Worm (Caenorhabditis elegans) whole organism, L4 larva: Measurements from ENCODE around the gene ZC190.4.

ENCODE experiments used
- F10B5.3 ChIP-seq: sonication (generic microtip); optimal IDR thresholded peaks from 2 replicates; lab custom pipeline; 2016; ENCODE audit warnings: mild to moderate bottlenecking, missing genetic modification characterization, missing compliant biosample characterization
- F26F4.8 ChIP-seq: fragments of 200-800 bp; sonication (Bioruptor generic); conservative IDR thresholded peaks from 2 replicates; pipeline ENCODE4 v1.3.6; 2022; ENCODE audit warnings: missing genetic modification characterization, missing compliant biosample characterization
- F44E2.7 ChIP-seq: fragments of 200-800 bp; sonication (Bioruptor generic); IDR thresholded peaks from 2 replicates; pipeline ENCODE4 v2.1.2; 2022; ENCODE audit warnings: missing genetic modification characterization, missing compliant biosample characterization
- F49E8.2 ChIP-seq: sonication (generic microtip); optimal IDR thresholded peaks from 2 replicates; lab custom pipeline; 2016; ENCODE audit warnings: missing compliant biosample characterization, mild to moderate bottlenecking, missing genetic modification characterization, borderline replicate concordance
- R02D3.7 ChIP-seq: fragments of 150-350 bp; sonication (generic microtip); optimal IDR thresholded peaks from 3 replicates; lab custom pipeline; 2014; ENCODE audit warnings: missing biosample characterization, missing genetic modification characterization
- T20F7.1 ChIP-seq: fragments of 200-800 bp; sonication (Bioruptor generic); optimal IDR thresholded peaks from 2 replicates; lab custom pipeline; 2018; ENCODE audit warnings: mild to moderate bottlenecking, missing genetic modification characterization, missing compliant biosample characterization
- T26A8.4 ChIP-seq: fragments of 200-800 bp; sonication (Bioruptor generic); IDR thresholded peaks from 2 replicates; pipeline ENCODE4 v1.3.6; 2022; ENCODE audit warnings: missing genetic modification characterization, missing compliant biosample characterization
- Y5F2A.4 ChIP-seq: fragments of 200-800 bp; sonication (Bioruptor generic); optimal IDR thresholded peaks from 2 replicates; lab custom pipeline; 2018; ENCODE audit warnings: mild to moderate bottlenecking, missing genetic modification characterization, missing compliant biosample characterization
- ZK337.2 ChIP-seq: fragments of 200-800 bp; sonication (Bioruptor generic); IDR thresholded peaks from 2 replicates; pipeline ENCODE4 v1.3.6; 2022; ENCODE audit warnings: missing genetic modification reagents, missing genetic modification characterization, missing compliant biosample characterization
- ZK546.5 ChIP-seq, 2 experiments: sonication (generic microtip); optimal IDR thresholded peaks; 2 replicates each; lab custom pipeline; 2017; ENCODE audit warnings: missing biosample characterization in 2 of 2, missing genetic modification characterization in 2 of 2
- aha-1 ChIP-seq: fragments of 150-350 bp; peaks from one replicate; lab custom pipeline; 2014; ENCODE audit warnings: missing biosample characterization, missing genetic modification characterization
- ama-1 ChIP-seq: fragments of 150-350 bp; optimal IDR thresholded peaks from 2 replicates; lab custom pipeline; 2014; ENCODE audit warnings: inconsistent platforms, mixed read lengths
- attf-4 ChIP-seq: sonication (generic microtip); optimal IDR thresholded peaks from 3 replicates; lab custom pipeline; 2017; ENCODE audit warnings: missing biosample characterization, missing genetic modification characterization
- ceh-28 ChIP-seq: fragments of 150-350 bp; optimal IDR thresholded peaks from 2 replicates; lab custom pipeline; 2014; ENCODE audit warnings: missing biosample characterization, missing genetic modification reagents, missing genetic modification characterization
- ceh-62 ChIP-seq: sonication (generic microtip); optimal IDR thresholded peaks from 2 replicates; lab custom pipeline; 2017; ENCODE audit warnings: missing biosample characterization, missing genetic modification characterization
- dmd-6 ChIP-seq: fragments of 200-800 bp; sonication (Bioruptor generic); IDR thresholded peaks from 2 replicates; pipeline ENCODE4 v1.3.6; 2022; ENCODE audit warnings: missing genetic modification reagents, missing genetic modification characterization, missing compliant biosample characterization
- dmd-9 ChIP-seq: fragments of 200-800 bp; sonication (Bioruptor generic); IDR thresholded peaks from 2 replicates; pipeline ENCODE4 v1.3.6; 2022; ENCODE audit warnings: missing genetic modification reagents, missing genetic modification characterization, missing compliant biosample characterization
- duxl-1 ChIP-seq: sonication (generic microtip); optimal IDR thresholded peaks from 2 replicates; lab custom pipeline; 2016; ENCODE audit warnings: mild to moderate bottlenecking, missing genetic modification characterization, moderate library complexity, missing compliant biosample characterization; ENCODE audit not compliant: poor library complexity
- dve-1 ChIP-seq: sonication (generic microtip); optimal IDR thresholded peaks from 2 replicates; lab custom pipeline; 2017; ENCODE audit warnings: antibody characterized with exemption, mild to moderate bottlenecking, missing genetic modification characterization, missing compliant biosample characterization; ENCODE audit not compliant: insufficient read depth
- fos-1 ChIP-seq: fragments of 150-350 bp; optimal IDR thresholded peaks from 2 replicates; lab custom pipeline; 2014; ENCODE audit warnings: missing biosample characterization, missing genetic modification characterization
- hlh-30 ChIP-seq: sonication (generic microtip); optimal IDR thresholded peaks from 2 replicates; lab custom pipeline; 2017; ENCODE audit warnings: antibody characterized with exemption, mild to moderate bottlenecking, missing genetic modification characterization, missing compliant biosample characterization; ENCODE audit not compliant: insufficient read depth
- hmg-1.1 ChIP-seq: fragments of 200-800 bp; sonication (Bioruptor generic); IDR thresholded peaks from 2 replicates; pipeline ENCODE4 v1.3.6; 2022; ENCODE audit warnings: missing genetic modification reagents, missing genetic modification characterization, missing compliant biosample characterization
- lim-7 ChIP-seq: fragments of 200-800 bp; sonication (Bioruptor generic); IDR thresholded peaks from 2 replicates; pipeline ENCODE4 v1.3.6; 2022; ENCODE audit warnings: missing genetic modification characterization, missing compliant biosample characterization
- lin-1 ChIP-seq: fragments of 200-800 bp; sonication (Bioruptor generic); IDR thresholded peaks from 2 replicates; pipeline ENCODE4 v1.3.6; 2022; ENCODE audit warnings: missing genetic modification reagents, missing genetic modification characterization, missing compliant biosample characterization
- lin-13 ChIP-seq: fragments of 150-350 bp; optimal IDR thresholded peaks from 2 replicates; lab custom pipeline; 2014; ENCODE audit warnings: missing biosample characterization, missing genetic modification reagents, missing genetic modification characterization
- lin-38 ChIP-seq: fragments of 200-800 bp; sonication (Bioruptor generic); IDR thresholded peaks from 2 replicates; pipeline ENCODE4 v1.3.6; 2022; ENCODE audit warnings: missing genetic modification reagents, missing genetic modification characterization, missing compliant biosample characterization
- lir-3 ChIP-seq: sonication (generic microtip); optimal IDR thresholded peaks from 2 replicates; lab custom pipeline; 2016; ENCODE audit warnings: mild to moderate bottlenecking, missing genetic modification characterization, missing compliant biosample characterization
- lsy-2 ChIP-seq, 2 experiments: fragments of 150-350 bp in 1 of 2; sonication (generic microtip) in 1 of 2; optimal IDR thresholded peaks; 2 replicates each; lab custom pipeline; 2014 to 2017; ENCODE audit warnings: missing biosample characterization in 2 of 2, missing genetic modification characterization in 2 of 2
- madf-5 ChIP-seq, 2 experiments: fragments of 200-800 bp; sonication (Bioruptor generic); IDR thresholded peaks; 2 replicates each; pipeline ENCODE4 v1.3.6; 2022; ENCODE audit warnings: missing compliant biosample characterization in 2 of 2, missing genetic modification characterization in 2 of 2
- madf-9 ChIP-seq: fragments of 200-800 bp; sonication (Bioruptor generic); conservative IDR thresholded peaks from 2 replicates; pipeline ENCODE4 v1.3.6; 2022; ENCODE audit warnings: missing genetic modification reagents, missing genetic modification characterization, missing compliant biosample characterization
- mdl-1 ChIP-seq, 2 experiments: fragments of 150-350 bp in 1 of 2; sonication (generic microtip) in 1 of 2; optimal IDR thresholded peaks; 2 replicates each; lab custom pipeline; 2014 to 2017; ENCODE audit warnings: missing biosample characterization in 2 of 2, missing genetic modification characterization in 2 of 2
- mep-1 ChIP-seq: fragments of 150-350 bp; sonication (generic microtip); optimal IDR thresholded peaks from 3 replicates; lab custom pipeline; 2014; ENCODE audit warnings: missing biosample characterization, missing genetic modification characterization
- mes-2 ChIP-seq: sonication (generic microtip); optimal IDR thresholded peaks from 2 replicates; lab custom pipeline; 2016; ENCODE audit warnings: missing genotype, mild to moderate bottlenecking, missing genetic modification characterization, missing compliant biosample characterization; ENCODE audit not compliant: poor library complexity, severe bottlenecking
- nhr-28 ChIP-seq: fragments of 150-350 bp; optimal IDR thresholded peaks from 2 replicates; lab custom pipeline; 2014; ENCODE audit warnings: missing biosample characterization, missing genetic modification characterization
- nhr-41 ChIP-seq: fragments of 200-800 bp; sonication (Bioruptor generic); IDR thresholded peaks from 2 replicates; pipeline ENCODE4 v1.3.6; 2022; ENCODE audit warnings: missing genetic modification reagents, missing genetic modification characterization, missing compliant biosample characterization
- nhr-77 ChIP-seq: fragments of 150-350 bp; optimal IDR thresholded peaks from 2 replicates; lab custom pipeline; 2014; ENCODE audit warnings: missing biosample characterization, missing genetic modification characterization
- pqm-1 ChIP-seq: sonication (generic microtip); optimal IDR thresholded peaks from 2 replicates; lab custom pipeline; 2017; ENCODE audit warnings: missing biosample characterization, missing genetic modification characterization
- spr-3 ChIP-seq: fragments of 200-800 bp; sonication (Bioruptor generic); optimal IDR thresholded peaks from 2 replicates; lab custom pipeline; 2018; ENCODE audit warnings: mild to moderate bottlenecking, missing genetic modification characterization, missing compliant biosample characterization
- tra-1 ChIP-seq: fragments of 200-800 bp; sonication (Bioruptor generic); IDR thresholded peaks from 2 replicates; pipeline ENCODE4 v1.3.6; 2022; ENCODE audit warnings: missing genetic modification reagents, missing genetic modification characterization, missing compliant biosample characterization
- unc-130 ChIP-seq: sonication (generic microtip); optimal IDR thresholded peaks from 2 replicates; lab custom pipeline; 2016; ENCODE audit warnings: missing genetic modification reagents, missing genetic modification characterization, missing compliant biosample characterization
- unc-62 ChIP-seq, 3 experiments: fragments of 150-350 bp in 1 of 3; sonication (generic microtip); optimal IDR thresholded peaks in 2 of 3; peaks in 1 of 3; 1 replicate in 1 of 3; 2 replicates in 2 of 3; lab custom pipeline; 2014 to 2017; ENCODE audit warnings: missing biosample characterization in 3 of 3, missing genetic modification characterization in 3 of 3, missing genetic modification reagents in 3 of 3, missing genotype in 1 of 3
- zfp-3 ChIP-seq: fragments of 200-800 bp; sonication (Bioruptor generic); conservative IDR thresholded peaks from 2 replicates; pipeline ENCODE4 v1.3.6; 2022; ENCODE audit warnings: missing genetic modification reagents, missing genetic modification characterization, missing compliant biosample characterization
- zip-11 ChIP-seq: fragments of 200-800 bp; sonication (Bioruptor generic); IDR thresholded peaks from 2 replicates; pipeline ENCODE4 v1.3.6; 2022; ENCODE audit warnings: missing genetic modification characterization, missing compliant biosample characterization
- ztf-11 ChIP-seq: fragments of 150-350 bp; optimal IDR thresholded peaks from 2 replicates; lab custom pipeline; 2014; ENCODE audit warnings: missing biosample characterization, missing genetic modification characterization

The ZC190.4 gene

ce11 chrV:8654460-8655419, 11.1 kb upstream of the ZC190.4 start (continued):
- TF ChIP-seq lin-1 (GFP tag; lab: Robert Waterston, UW) (no peak), madf-9 (GFP tag; lab: Robert Waterston, UW) (no peak), hmg-1.1 (no peak), nhr-77 (peak; percentile 89), ceh-28 (tag; lab: Kevin White, UChicago) (no peak), lin-13 (GFP tag; lab: Kevin White, UChicago) (no peak), T20F7.1 (GFP tag; lab: Kevin White, UChicago) (peak; percentile 54), lin-38 (GFP tag; lab: Robert Waterston, UW) (no peak), ceh-62 (tag; lab: Kevin White, UChicago) (no peak), ztf-11 (tag; lab: Kevin White, UChicago) (no peak)
- TF ChIP-seq, all 104 proteins: peak for 22

ce11 chrV:8657911-8658310, 8.0 kb upstream of the ZC190.4 start:
- TF ChIP-seq dve-1 (tag; lab: Kevin White, UChicago) (peak; percentile 11), R02D3.7 (tag; lab: Kevin White, UChicago) (no peak), tra-1 (GFP tag; lab: Robert Waterston, UW) (0 out of 2 replicates have a peak, but pooled peaks have one; percentile 5), ceh-28 (tag; lab: Kevin White, UChicago) (no peak), T20F7.1 (GFP tag; lab: Kevin White, UChicago) (no peak), lsy-2 (tag; optimal IDR thresholded peaks at IDR 0.05; lab: Kevin White, UChicago) (no peak), T26A8.4 (GFP tag; lab: Robert Waterston, UW) (no peak), unc-130 (GFP tag; lab: Kevin White, UChicago) (no peak), lim-7 (GFP tag; lab: Robert Waterston, UW) (no peak), F49E8.2 (tag; lab: Kevin White, UChicago) (no peak), hlh-30 (peak; percentile 57), spr-3 (GFP tag; lab: Kevin White, UChicago) (no peak), F44E2.7 (GFP tag; lab: Robert Waterston, UW) (no peak), duxl-1 (tag; lab: Kevin White, UChicago) (no peak), nhr-28 (tag; lab: Kevin White, UChicago) (peak; percentile 7), fos-1 (tag; lab: Kevin White, UChicago) (no peak), zip-11 (GFP tag; lab: Robert Waterston, UW) (no peak), mep-1 (tag; lab: Kevin White, UChicago) (no peak), ZK337.2 (GFP tag; lab: Robert Waterston, UW) (no peak), mes-2 (tag; lab: Kevin White, UChicago) (no peak), lin-13 (GFP tag; lab: Kevin White, UChicago) (no peak), dmd-6 (peak; percentile 34)
- TF ChIP-seq, all 104 proteins: peak for 5

- TF ChIP-seq zip-11 (GFP tag; lab: Robert Waterston, UW) = no peak
- TF ChIP-seq zfp-3 = no peak
- no peak for TF ChIP-seq pqm-1
- no peak for TF ChIP-seq Y5F2A.4
- no peak for TF ChIP-seq lir-3
- TF ChIP-seq nhr-41 (GFP tag; lab: Robert Waterston, UW) = no peak
- TF ChIP-seq ZK546.5 (tag; optimal IDR thresholded peaks at IDR 0.05; lab: Kevin White, UChicago) = no peak
- peak; percentile 21 to 65 for TF ChIP-seq mdl-1 (tag; optimal IDR thresholded peaks at IDR 0.05; lab: Kevin White, UChicago)
- TF ChIP-seq unc-62 (GFP tag; optimal IDR thresholded peaks at IDR 0.05 in 1 of 2; lab: Kevin White, UChicago) = no peak
- TF ChIP-seq unc-62 (tag; optimal IDR thresholded peaks at IDR 0.05; lab: Kevin White, UChicago) = no peak
- no peak for TF ChIP-seq madf-5 (GFP tag; IDR thresholded peaks at IDR 0.05; lab: Robert Waterston, UW)
- no peak for TF ChIP-seq ama-1
- TF ChIP-seq R02D3.7 (tag; lab: Kevin White, UChicago) = no peak
- no peak for TF ChIP-seq dmd-9 (GFP tag; lab: Robert Waterston, UW)
- no peak for TF ChIP-seq attf-4 (tag; lab: Kevin White, UChicago)
- no peak for TF ChIP-seq F10B5.3 (tag; lab: Kevin White, UChicago)
- TF ChIP-seq nhr-28 (tag; lab: Kevin White, UChicago) = peak; percentile 26
- TF ChIP-seq F26F4.8 (GFP tag; lab: Robert Waterston, UW) = no peak
- TF ChIP-seq aha-1 (tag; lab: Kevin White, UChicago) = peak; percentile 56
Measured at ce11 chrV:8658577-8659362, 7.1 kb upstream of the ZC190.4 start.
